Worm (Caenorhabditis elegans): ENCODE measurements around the gene W02A2.9.

Gene W02A2.9

DNA sequence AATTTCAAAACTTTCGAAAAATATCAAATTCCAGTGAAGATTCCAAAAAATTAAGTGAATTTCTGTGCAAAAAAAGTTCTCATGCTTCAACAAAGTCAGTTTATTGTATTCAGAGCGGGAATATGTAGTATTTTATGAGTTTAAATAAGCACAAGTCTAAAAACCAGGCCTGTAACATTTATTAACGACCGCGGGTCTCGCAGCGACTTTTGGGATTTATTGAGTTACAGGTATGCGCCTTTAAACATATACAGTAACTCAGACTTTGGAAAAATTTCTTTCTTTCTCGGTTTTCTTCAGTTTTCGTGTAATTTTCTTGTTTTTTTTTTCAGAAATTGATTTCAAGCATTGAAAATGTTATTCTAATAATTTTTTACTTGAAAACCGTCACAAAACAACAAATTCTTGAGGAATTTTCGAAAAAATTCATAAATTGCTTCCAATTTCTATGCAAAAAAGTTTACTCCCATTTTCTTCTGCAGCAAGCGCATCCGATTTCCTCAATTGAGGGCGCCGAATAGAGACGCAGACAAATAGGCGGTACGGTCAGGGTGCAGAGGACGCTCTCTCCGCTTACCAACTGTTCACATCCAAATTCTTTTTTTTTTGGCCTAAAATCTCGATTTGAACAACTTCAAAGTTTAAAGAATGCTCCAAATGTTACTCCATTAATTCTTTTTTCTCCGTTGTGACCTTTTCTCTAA, 36.0 kb upstream of the W02A2.9 start (continued):
- TF ChIP-seq hsf-1 (GFP tag; IDR thresholded peaks at IDR 0.05) (peak; percentile 52; the same call in 1 of the 2 replicates), F33H1.4 (GFP tag; IDR thresholded peaks at IDR 0.05) (peak; percentile 96), ceh-91 (GFP tag; IDR thresholded peaks at IDR 0.05) (peak; percentile 75), lsl-1 (GFP tag; optimal IDR thresholded peaks at IDR 0.05) (peak; percentile 83), nfyb-1 (GFP tag; IDR thresholded peaks at IDR 0.05) (peak; percentile 10; the same call in 1 of the 2 replicates), snpc-4 (GFP tag; optimal IDR thresholded peaks at IDR 0.05) (no peak), snpc-4 (tag; optimal IDR thresholded peaks at IDR 0.05) (peak in 2 of 4 experiments; percentile 64), nfya-1 (tag; optimal IDR thresholded peaks at IDR 0.05; ENCODE audit: borderline replicate concordance, insufficient read depth) (no peak), madf-6 (GFP tag; IDR thresholded peaks at IDR 0.05) (peak; percentile 100), mcd-1 (GFP tag; IDR thresholded peaks at IDR 0.05) (0 out of 2 replicates have a peak, but pooled peaks have one; percentile 31), tbx-9 (tag; optimal IDR thresholded peaks at IDR 0.05; ENCODE audit: borderline replicate concordance) (no peak)

DNA sequence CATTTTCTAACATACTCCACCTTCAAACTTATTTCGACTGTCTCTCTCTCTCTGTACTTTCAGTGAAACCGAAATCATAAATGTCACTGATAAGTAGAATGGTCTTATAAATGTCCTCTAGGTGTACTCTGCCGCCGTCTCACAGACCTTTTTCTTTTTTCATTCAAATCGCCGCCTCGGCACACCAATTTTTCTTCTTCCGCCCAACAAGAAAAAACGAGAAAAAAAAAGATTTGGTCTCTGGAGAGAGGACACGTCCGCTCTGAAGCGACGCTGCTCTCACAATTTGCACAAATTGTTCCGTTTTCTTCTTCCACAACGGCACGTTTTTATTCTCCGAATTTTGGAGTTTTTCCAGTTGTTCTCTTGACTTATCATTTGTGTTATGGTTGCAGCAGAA, 34.3 kb upstream of the W02A2.9 start:
- no peak for TF ChIP-seq athp-1 (tag; optimal IDR thresholded peaks at IDR 0.05)
- peak; percentile 13 for TF ChIP-seq ZK185.1 (tag; optimal IDR thresholded peaks at IDR 0.05; ENCODE audit: poor library complexity, severe bottlenecking)
- TF ChIP-seq C06A6.2 (GFP tag; conservative IDR thresholded peaks at IDR 0.05): 0 out of 2 replicates have a peak, but pooled peaks have one; percentile 18
- 0 out of 2 replicates have a peak, but pooled peaks have one; percentile 64 for TF ChIP-seq lin-26 (GFP tag; IDR thresholded peaks at IDR 0.05)
- TF ChIP-seq fkh-3 (tag; optimal IDR thresholded peaks at IDR 0.05): no peak
- TF ChIP-seq madf-3 (GFP tag; IDR thresholded peaks at IDR 0.05): no peak
- TF ChIP-seq zfh-2 (GFP tag; conservative IDR thresholded peaks at IDR 0.05): peak; percentile 48; the same call in 1 of the 2 replicates
- no peak for TF ChIP-seq hmg-1.2 (GFP tag; IDR thresholded peaks at IDR 0.05)
- 0 out of 2 replicates have a peak, but pooled peaks have one; percentile 23 for TF ChIP-seq B0336.3 (GFP tag; IDR thresholded peaks at IDR 0.05)
- TF ChIP-seq nhr-80 (tag; optimal IDR thresholded peaks at IDR 0.05): peak; percentile 72
- no peak for TF ChIP-seq hmg-20 (GFP tag; IDR thresholded peaks at IDR 0.05)
- no peak for TF ChIP-seq hsf-1 (GFP tag; IDR thresholded peaks at IDR 0.05)
- TF ChIP-seq bed-1 (GFP tag; IDR thresholded peaks at IDR 0.05): no peak
- TF ChIP-seq F10E7.11 (tag; optimal IDR thresholded peaks at IDR 0.05): no peak
- no peak for TF ChIP-seq sdz-38 (tag; optimal IDR thresholded peaks at IDR 0.05)
- no peak for TF ChIP-seq egl-18 (GFP tag; IDR thresholded peaks at IDR 0.05)
- no peak for TF ChIP-seq cebp-1 (GFP tag; IDR thresholded peaks at IDR 0.05)
- peak; percentile 14 for TF ChIP-seq cebp-1 (tag; optimal IDR thresholded peaks at IDR 0.05)
- peak; percentile 1 for TF ChIP-seq lin-40 (tag; optimal IDR thresholded peaks at IDR 0.05)
- TF ChIP-seq dox-1 (GFP tag; IDR thresholded peaks at IDR 0.05): peak; percentile 32; the same call in 1 of the 2 replicates

DNA sequence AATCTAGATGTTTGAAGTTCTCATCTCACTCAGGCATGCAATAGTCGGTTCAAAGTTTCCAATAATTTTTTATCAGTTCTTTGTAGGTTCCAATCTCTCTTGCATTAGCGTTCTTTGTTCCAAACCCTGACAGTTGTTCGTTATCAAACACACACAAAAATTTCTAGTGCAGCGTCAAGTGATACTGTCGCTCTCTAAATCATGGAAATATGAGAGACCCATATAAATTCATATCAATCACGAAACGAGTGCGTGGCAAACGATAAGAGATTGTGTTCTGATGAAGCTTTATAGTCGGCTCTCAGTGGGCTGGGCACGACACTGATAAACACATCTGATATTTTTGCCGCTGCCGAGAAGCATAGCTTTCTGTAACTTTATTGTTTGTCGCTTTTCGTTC, 33.3 kb upstream of the W02A2.9 start:
- TF ChIP-seq ceh-40 (GFP tag; IDR thresholded peaks at IDR 0.05) (no peak), ztf-22 (GFP tag; optimal IDR thresholded peaks at IDR 0.05) (peak; percentile 27), B0035.1 (tag; optimal IDR thresholded peaks at IDR 0.05) (no peak), rcor-1 (GFP tag; IDR thresholded peaks at IDR 0.05) (no peak), ztf-28 (GFP tag; IDR thresholded peaks at IDR 0.05) (no peak), lin-54 (GFP tag; optimal IDR thresholded peaks at IDR 0.05) (no peak), F10E7.11 (tag; optimal IDR thresholded peaks at IDR 0.05) (no peak), ceh-91 (GFP tag; IDR thresholded peaks at IDR 0.05) (no peak), rpc-1 (optimal IDR thresholded peaks at IDR 0.05) (no peak), rpc-1 (tag; optimal IDR thresholded peaks at IDR 0.05) (no peak), ceh-79 (tag; optimal IDR thresholded peaks at IDR 0.05) (no peak), D2030.7 (GFP tag; IDR thresholded peaks at IDR 0.05) (no peak), snpc-1.1 (tag; optimal IDR thresholded peaks at IDR 0.05; ENCODE audit: insufficient read depth) (no peak), hsf-1 (GFP tag; IDR thresholded peaks at IDR 0.05) (no peak), chd-7 (tag; optimal IDR thresholded peaks at IDR 0.05) (peak; percentile 46), tlf-1 (GFP tag; optimal IDR thresholded peaks at IDR 0.05) (no peak), T26A5.8 (tag; optimal IDR thresholded peaks at IDR 0.05) (no peak), fkh-3 (tag; optimal IDR thresholded peaks at IDR 0.05) (no peak), dox-1 (GFP tag; IDR thresholded peaks at IDR 0.05) (peak; percentile 59), let-607 (tag; optimal IDR thresholded peaks at IDR 0.05) (peak in 1 of 2 experiments; percentile 8), Y95B8A.8 (GFP tag; IDR thresholded peaks at IDR 0.05) (no peak)
